Fruit fly (Drosophila melanogaster) whole organism, embryonic: ENCODE data around the gene Capr.
A peak's percentile ranks its signal among the peaks of the same experiment; 100 is the strongest.

Experiments used
- Atf6 ChIP-seq: fragments of 200-800 bp; sonication (Bioruptor generic); IDR thresholded peaks from 2 replicates; pipeline ENCODE4 v1.3.6; 2022; ENCODE audit warnings: missing biosample characterization, missing genetic modification characterization
- CG10321 ChIP-seq: fragments of 200-800 bp; sonication (Bioruptor generic); IDR thresholded peaks from 2 replicates; pipeline ENCODE4 v1.3.6; 2022; ENCODE audit warnings: missing biosample characterization, missing genetic modification characterization
- CG10959 ChIP-seq: fragments of 200-800 bp; sonication (Bioruptor generic); IDR thresholded peaks from 2 replicates; pipeline ENCODE4 v1.3.6; 2022; ENCODE audit warnings: missing biosample characterization, missing genetic modification characterization
- CG12942 ChIP-seq: fragments of 200-800 bp; sonication (Bioruptor generic); optimal IDR thresholded peaks from 3 replicates; lab custom pipeline; 2016; ENCODE audit warnings: missing biosample characterization, missing genetic modification characterization
- CG14014 ChIP-seq: fragments of 200-800 bp; sonication (Bioruptor generic); IDR thresholded peaks from 2 replicates; pipeline ENCODE4 v1.3.6; 2022; ENCODE audit warnings: missing biosample characterization, missing genetic modification characterization
- CG16813 ChIP-seq: fragments of 200-800 bp; sonication (Bioruptor generic); IDR thresholded peaks from 3 replicates; pipeline ENCODE4 v1.3.6; 2022; ENCODE audit warnings: missing biosample characterization, missing genetic modification characterization; ENCODE audit not compliant: partially characterized antibody
- CG1792 ChIP-seq: fragments of 200-800 bp; sonication (Bioruptor generic); optimal IDR thresholded peaks from 2 replicates; lab custom pipeline; 2016; ENCODE audit warnings: missing biosample characterization, missing genetic modification characterization
- CG2712 ChIP-seq: fragments of 200-800 bp; optimal IDR thresholded peaks from 3 replicates; lab custom pipeline; 2019; ENCODE audit warnings: missing biosample characterization, mild to moderate bottlenecking, missing genetic modification characterization, moderate library complexity
- CG32772 ChIP-seq: fragments of 200-800 bp; sonication (Bioruptor generic); IDR thresholded peaks from 2 replicates; pipeline ENCODE4 v1.3.6; 2022; ENCODE audit warnings: missing biosample characterization, missing genetic modification characterization
- CG3838 ChIP-seq: fragments of 200-800 bp; sonication (Bioruptor generic); optimal IDR thresholded peaks from 3 replicates; lab custom pipeline; 2016; ENCODE audit warnings: missing biosample characterization, missing genetic modification characterization
- CG6765 ChIP-seq: fragments of 200-800 bp; sonication (Bioruptor generic); optimal IDR thresholded peaks from 3 replicates; lab custom pipeline; 2017; ENCODE audit warnings: missing biosample characterization, mild to moderate bottlenecking, missing genetic modification characterization
- CG6854 ChIP-seq: fragments of 200-800 bp; sonication (Bioruptor generic); optimal IDR thresholded peaks from 3 replicates; lab custom pipeline; 2017; ENCODE audit warnings: missing biosample characterization, mild to moderate bottlenecking, missing genetic modification characterization
- CG7271 ChIP-seq: fragments of 200-800 bp; sonication (Bioruptor generic); optimal IDR thresholded peaks from 2 replicates; lab custom pipeline; 2018; ENCODE audit warnings: missing biosample characterization, mild to moderate bottlenecking, missing genetic modification characterization, moderate library complexity
- CG7372 ChIP-seq: fragments of 200-800 bp; sonication (Bioruptor generic); IDR thresholded peaks from 2 replicates; pipeline ENCODE4 v1.3.6; 2022; ENCODE audit warnings: missing biosample characterization, missing genetic modification characterization
- CG8388 ChIP-seq: fragments of 200-800 bp; sonication (Bioruptor generic); optimal IDR thresholded peaks from 2 replicates; lab custom pipeline; 2019; ENCODE audit warnings: missing biosample characterization, mild to moderate bottlenecking, missing genetic modification characterization, moderate library complexity
- CHES-1-like ChIP-seq: fragments of 200-800 bp; sonication (Bioruptor generic); optimal IDR thresholded peaks from 2 replicates; lab custom pipeline; 2016; ENCODE audit warnings: missing biosample characterization, missing genetic modification characterization
- D19A ChIP-seq: fragments of 200-800 bp; optimal IDR thresholded peaks from 3 replicates; lab custom pipeline; 2019; ENCODE audit warnings: missing biosample characterization, mild to moderate bottlenecking, missing genetic modification characterization, moderate library complexity
- D19B ChIP-seq: fragments of 200-800 bp; sonication (Bioruptor generic); optimal IDR thresholded peaks from 2 replicates; lab custom pipeline; 2017; ENCODE audit warnings: missing biosample characterization, mild to moderate bottlenecking, missing genetic modification characterization
- Elba2 ChIP-seq: fragments of 200-800 bp; sonication (Bioruptor generic); optimal IDR thresholded peaks from 3 replicates; lab custom pipeline; 2016; ENCODE audit warnings: missing biosample characterization, missing genetic modification characterization
- Fer1 ChIP-seq: fragments of 200-800 bp; sonication (Bioruptor generic); optimal IDR thresholded peaks from 2 replicates; lab custom pipeline; 2017; ENCODE audit warnings: missing biosample characterization, mild to moderate bottlenecking, missing genetic modification characterization
- GATAe ChIP-seq: fragments of 200-800 bp; sonication (Bioruptor generic); conservative IDR thresholded peaks from 2 replicates; pipeline ENCODE4 v1.3.6; 2022; ENCODE audit warnings: missing biosample characterization, missing genetic modification characterization
- Gsc ChIP-seq: fragments of 200-800 bp; sonication (Bioruptor generic); IDR thresholded peaks from 2 replicates; pipeline ENCODE4 v1.3.6; 2022; ENCODE audit warnings: missing biosample characterization, missing genetic modification characterization
- Lhr ChIP-seq: fragments of 200-800 bp; sonication (Bioruptor generic); optimal IDR thresholded peaks from 3 replicates; lab custom pipeline; 2017; ENCODE audit warnings: mild to moderate bottlenecking, missing biosample characterization, missing genetic modification reagents, missing genetic modification characterization
- Meics ChIP-seq: fragments of 200-800 bp; sonication (Bioruptor generic); optimal IDR thresholded peaks from 2 replicates; lab custom pipeline; 2017; ENCODE audit warnings: missing biosample characterization, mild to moderate bottlenecking, missing genetic modification characterization
- NFAT ChIP-seq: fragments of 200-800 bp; sonication (Bioruptor generic); IDR thresholded peaks from 2 replicates; pipeline ENCODE4 v1.3.6; 2022; ENCODE audit warnings: missing biosample characterization, missing genetic modification characterization
- NK7.1 ChIP-seq: fragments of 200-800 bp; sonication (Bioruptor generic); optimal IDR thresholded peaks from 3 replicates; lab custom pipeline; 2016; ENCODE audit warnings: missing biosample characterization, missing genetic modification characterization
- Oli ChIP-seq: fragments of 200-800 bp; sonication (Bioruptor generic); optimal IDR thresholded peaks from 2 replicates; lab custom pipeline; 2018; ENCODE audit warnings: missing biosample characterization, mild to moderate bottlenecking, missing genetic modification characterization, moderate library complexity
- Rfx ChIP-seq: fragments of 200-800 bp; sonication (Bioruptor generic); IDR thresholded peaks from 2 replicates; pipeline ENCODE4 v1.3.6; 2022; ENCODE audit warnings: missing biosample characterization, missing genetic modification characterization
- Rx ChIP-seq: fragments of 200-800 bp; sonication (Bioruptor generic); IDR thresholded peaks from 2 replicates; pipeline ENCODE4 v1.3.6; 2022; ENCODE audit warnings: missing biosample characterization, missing genetic modification characterization
- Sry-β ChIP-seq: fragments of 200-800 bp; sonication (Bioruptor generic); optimal IDR thresholded peaks from 2 replicates; lab custom pipeline; 2018; ENCODE audit warnings: missing biosample characterization, mild to moderate bottlenecking, missing genetic modification characterization, moderate library complexity
- Xbp1 ChIP-seq: fragments of 200-800 bp; sonication (Bioruptor generic); optimal IDR thresholded peaks from 3 replicates; lab custom pipeline; 2016; ENCODE audit warnings: missing biosample characterization, mild to moderate bottlenecking, missing genetic modification characterization
- Xrp1 ChIP-seq: fragments of 200-800 bp; sonication (Bioruptor generic); IDR thresholded peaks from 2 replicates; pipeline ENCODE4 v1.3.6; 2022; ENCODE audit warnings: missing biosample characterization, missing genetic modification characterization
- YL-1 ChIP-seq: fragments of 200-800 bp; sonication (Bioruptor generic); optimal IDR thresholded peaks from 3 replicates; lab custom pipeline; 2017; ENCODE audit warnings: missing biosample characterization, mild to moderate bottlenecking, missing genetic modification characterization
- esg ChIP-seq: fragments of 200-800 bp; sonication (Bioruptor generic); conservative IDR thresholded peaks from 2 replicates; pipeline ENCODE4 v1.3.6; 2022; ENCODE audit warnings: missing biosample characterization, missing genetic modification characterization
- fd102C ChIP-seq: fragments of 200-800 bp; sonication (Bioruptor generic); optimal IDR thresholded peaks from 2 replicates; lab custom pipeline; 2018; ENCODE audit warnings: missing biosample characterization, mild to moderate bottlenecking, missing genetic modification characterization, moderate library complexity
- fd3F ChIP-seq: fragments of 200-800 bp; sonication (Bioruptor generic); optimal IDR thresholded peaks from 2 replicates; lab custom pipeline; 2018; ENCODE audit warnings: missing biosample characterization, mild to moderate bottlenecking, missing genetic modification characterization, moderate library complexity
- gsb ChIP-seq: fragments of 200-800 bp; sonication (Bioruptor generic); IDR thresholded peaks from 2 replicates; pipeline ENCODE4 v1.3.6; 2022; ENCODE audit warnings: missing biosample characterization, missing genetic modification characterization
- lbe ChIP-seq: fragments of 200-800 bp; sonication (Bioruptor generic); optimal IDR thresholded peaks from 2 replicates; lab custom pipeline; 2016; ENCODE audit warnings: missing biosample characterization, mild to moderate bottlenecking, missing genetic modification characterization
- mirr ChIP-seq: fragments of 200-800 bp; sonication (Bioruptor generic); optimal IDR thresholded peaks from 3 replicates; lab custom pipeline; 2018; ENCODE audit warnings: missing biosample characterization, mild to moderate bottlenecking, missing genetic modification characterization
- pnt ChIP-seq: fragments of 200-800 bp; sonication (Bioruptor generic); optimal IDR thresholded peaks from 3 replicates; lab custom pipeline; 2016; ENCODE audit warnings: missing biosample characterization, missing genetic modification characterization
- pum ChIP-seq: fragments of 200-800 bp; sonication (Bioruptor generic); optimal IDR thresholded peaks from 2 replicates; lab custom pipeline; 2016; ENCODE audit warnings: missing biosample characterization, missing genetic modification characterization
- run ChIP-seq: fragments of 200-800 bp; sonication (Bioruptor generic); optimal IDR thresholded peaks from 3 replicates; lab custom pipeline; 2018; ENCODE audit warnings: missing biosample characterization, mild to moderate bottlenecking, missing genetic modification characterization
- seq ChIP-seq: fragments of 200-800 bp; sonication (Bioruptor generic); IDR thresholded peaks from 2 replicates; pipeline ENCODE4 v1.3.6; 2022; ENCODE audit warnings: missing biosample characterization, missing genetic modification characterization
- slp2 ChIP-seq: fragments of 200-800 bp; sonication (Bioruptor generic); optimal IDR thresholded peaks from 2 replicates; lab custom pipeline; 2016; ENCODE audit warnings: missing biosample characterization, missing genetic modification characterization
- sna ChIP-seq: fragments of 200-800 bp; sonication (Bioruptor generic); IDR thresholded peaks from 2 replicates; pipeline ENCODE4 v1.3.6; 2022; ENCODE audit warnings: missing biosample characterization, missing genetic modification characterization; ENCODE audit not compliant: partially characterized antibody
- ssp ChIP-seq: fragments of 200-800 bp; sonication (Bioruptor generic); IDR thresholded peaks from 2 replicates; pipeline ENCODE4 v1.3.6; 2022; ENCODE audit warnings: missing biosample characterization, missing genetic modification characterization
- stc ChIP-seq: fragments of 200-800 bp; sonication (Bioruptor generic); IDR thresholded peaks from 2 replicates; pipeline ENCODE4 v1.3.6; 2022; ENCODE audit warnings: missing biosample characterization, missing genetic modification characterization
- sug ChIP-seq: fragments of 200-800 bp; optimal IDR thresholded peaks from 2 replicates; lab custom pipeline; 2019; ENCODE audit warnings: missing biosample characterization, mild to moderate bottlenecking, missing genetic modification characterization, moderate library complexity
- trem ChIP-seq: fragments of 200-800 bp; optimal IDR thresholded peaks from 3 replicates; lab custom pipeline; 2019; ENCODE audit warnings: missing biosample characterization, mild to moderate bottlenecking, missing genetic modification characterization, moderate library complexity
- tup ChIP-seq: fragments of 200-800 bp; sonication (Bioruptor generic); optimal IDR thresholded peaks from 2 replicates; lab custom pipeline; 2016; ENCODE audit warnings: missing biosample characterization, mild to moderate bottlenecking, missing genetic modification characterization, moderate library complexity
- wor ChIP-seq: fragments of 200-800 bp; sonication (Bioruptor generic); IDR thresholded peaks from 2 replicates; pipeline ENCODE4 v1.3.6; 2022; ENCODE audit warnings: missing biosample characterization, missing genetic modification characterization

Capr gene

DNA sequence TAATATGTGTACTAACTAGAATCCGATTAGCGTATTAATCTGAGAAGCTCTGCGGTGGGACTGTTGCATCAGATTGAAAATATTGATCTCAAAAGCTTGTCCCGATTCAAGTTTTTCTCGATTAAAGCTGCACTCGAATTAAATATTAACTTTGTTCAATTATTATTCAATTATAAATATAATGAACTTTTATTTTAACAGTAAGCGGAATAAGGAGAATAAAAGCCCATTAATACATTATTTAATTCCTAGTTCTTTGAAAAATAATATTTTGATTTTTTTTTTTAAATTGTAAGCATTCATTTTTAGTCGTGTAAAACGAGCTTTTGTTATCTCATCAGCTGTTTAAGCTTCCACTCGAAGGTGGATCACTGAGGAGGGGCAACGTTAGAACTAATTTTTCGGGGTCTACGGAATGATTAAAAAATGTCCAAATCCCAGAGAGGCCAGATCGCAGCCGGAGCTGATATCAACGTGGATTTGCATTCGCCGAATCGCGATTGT, 2.3 kb upstream of the Capr start, which contains the start of the genes GNBP2 and GNBP1 (continued):
- TF ChIP-seq GATAe (GFP tag; lab: Robert Waterston, UW) (no peak), Fer1 (GFP tag; lab: Kevin White, UChicago) (peak; percentile 52), gsb (GFP tag; lab: Robert Waterston, UW) (peak; percentile 61; the same call in 1 of the 2 replicates), Oli (tag; lab: Kevin White, UChicago) (peak; percentile 42), CG10959 (no peak), CG1792 (GFP tag; lab: Kevin White, UChicago) (no peak), seq (no peak), Xrp1 (peak; percentile 59; the same call in 1 of the 2 replicates), NK7.1 (GFP tag; lab: Kevin White, UChicago) (no peak), Atf6 (peak; percentile 71), NFAT (GFP tag; lab: Robert Waterston, UW) (no peak), stc (GFP tag; lab: Robert Waterston, UW) (peak; percentile 75), D19B (GFP tag; lab: Kevin White, UChicago) (peak; percentile 7), CG10321 (GFP tag; lab: Robert Waterston, UW) (0 out of 2 replicates have a peak, but pooled peaks have one; percentile 9), Elba2 (GFP tag; lab: Kevin White, UChicago) (no peak), Lhr (GFP tag; lab: Kevin White, UChicago) (no peak), CG32772 (GFP tag; lab: Robert Waterston, UW) (no peak; the same call in 1 of the 2 replicates), Rfx (GFP tag; lab: Robert Waterston, UW) (peak; percentile 76), Rx (no peak), trem (tag; lab: Kevin White, UChicago) (no peak), CG7271 (no peak), D19A (tag; lab: Kevin White, UChicago) (peak; percentile 48), pnt (GFP tag; lab: Kevin White, UChicago) (no peak), lbe (GFP tag; lab: Kevin White, UChicago) (peak; percentile 79), Sry-β (GFP tag; lab: Kevin White, UChicago) (no peak), esg (GFP tag; lab: Robert Waterston, UW) (no peak; the same call in 1 of the 2 replicates), sug (tag; lab: Kevin White, UChicago) (peak; percentile 23), CG8388 (GFP tag; lab: Kevin White, UChicago) (peak; percentile 56), wor (GFP tag; lab: Robert Waterston, UW) (no peak), CG7372 (GFP tag; lab: Robert Waterston, UW) (peak; percentile 50; the same call in 1 of the 2 replicates), fd102C (no peak), CG12942 (GFP tag; lab: Kevin White, UChicago) (no peak), run (peak; percentile 37), Gsc (GFP tag; lab: Robert Waterston, UW) (no peak), tup (GFP tag; lab: Kevin White, UChicago) (no peak), fd3F (GFP tag; lab: Kevin White, UChicago) (peak; percentile 24), CG2712 (tag; lab: Kevin White, UChicago) (peak; percentile 70), CHES-1-like (GFP tag; lab: Kevin White, UChicago) (no peak), Xbp1 (peak; percentile 26), pum (no peak), CG14014 (GFP tag; lab: Robert Waterston, UW) (peak; percentile 41; the same call in 1 of the 2 replicates), CG3838 (GFP tag; lab: Kevin White, UChicago) (no peak), mirr (GFP tag; lab: Kevin White, UChicago) (no peak), Meics (GFP tag; lab: Kevin White, UChicago) (peak; percentile 75), CG6765 (no peak), slp2 (GFP tag; lab: Kevin White, UChicago) (no peak), sna (GFP tag; lab: Robert Waterston, UW) (no peak), YL-1 (no peak), CG6854 (GFP tag; lab: Kevin White, UChicago) (peak; percentile 13), ssp (GFP tag; lab: Robert Waterston, UW) (peak; percentile 49), CG16813 (no peak)
